Fruit fly (Drosophila melanogaster): Measurements from ENCODE around the gene RhoL.

Gene RhoL

DNA sequence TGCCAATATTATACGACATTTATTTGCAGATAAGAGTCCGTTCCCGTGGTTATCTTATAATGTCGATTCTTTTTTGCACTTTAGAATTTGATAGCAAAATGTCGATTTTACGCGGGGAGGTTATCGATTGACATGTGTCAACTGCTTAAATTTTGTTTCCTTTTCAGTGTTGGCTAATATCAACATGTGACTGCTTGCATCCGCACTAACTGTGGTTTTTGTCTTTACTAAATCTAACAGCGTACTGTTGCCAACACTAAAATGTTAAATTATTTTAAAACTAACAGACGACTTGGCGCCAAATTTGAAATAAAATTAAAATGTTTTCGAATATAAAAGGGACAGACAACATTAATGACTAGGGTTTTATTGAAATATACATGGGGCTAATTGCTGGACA, 5.6 kb downstream of the RhoL start (continued):
- peak; percentile 89 for TF ChIP-seq Side (GFP tag; optimal IDR thresholded peaks at IDR 0.05)
- no peak for TF ChIP-seq GATAe (GFP tag; conservative IDR thresholded peaks at IDR 0.05)
- peak; percentile 95 for TF ChIP-seq B-H2 (GFP tag; optimal IDR thresholded peaks at IDR 0.05)
- TF ChIP-seq unpg (GFP tag; optimal IDR thresholded peaks at IDR 0.05): peak; percentile 62
- TF ChIP-seq caup (GFP tag; optimal IDR thresholded peaks at IDR 0.05; ENCODE audit: severe bottlenecking): peak; percentile 74
- peak; percentile 29 for TF ChIP-seq bigmax (GFP tag; optimal IDR thresholded peaks at IDR 0.05)
- TF ChIP-seq Optix (GFP tag; IDR thresholded peaks at IDR 0.05): no peak
- TF ChIP-seq insv (GFP tag; optimal IDR thresholded peaks at IDR 0.05): peak in 1 of 2 experiments; percentile 70
- TF ChIP-seq Atf6 (GFP tag; IDR thresholded peaks at IDR 0.05): 0 out of 2 replicates have a peak, but pooled peaks have one; percentile 30
- TF ChIP-seq twi (tag; optimal IDR thresholded peaks at IDR 0.05): peak; percentile 76
- peak; percentile 74 for TF ChIP-seq CG9215 (GFP tag; IDR thresholded peaks at IDR 0.05)
- peak; percentile 81 for TF ChIP-seq maf-S (GFP tag; optimal IDR thresholded peaks at IDR 0.05)
- peak; percentile 83 for TF ChIP-seq CG12659 (GFP tag; optimal IDR thresholded peaks at IDR 0.05)
- TF ChIP-seq btn (GFP tag; optimal IDR thresholded peaks at IDR 0.05): no peak
- TF ChIP-seq CG2199 (GFP tag; IDR thresholded peaks at IDR 0.05): no peak
- no peak for TF ChIP-seq Trl (optimal IDR thresholded peaks at IDR 0.05)
- TF ChIP-seq Trl (GFP tag; optimal IDR thresholded peaks at IDR 0.05): peak; percentile 92
- TF ChIP-seq gem (tag; optimal IDR thresholded peaks at IDR 0.05): peak; percentile 58
- TF ChIP-seq ap (GFP tag; IDR thresholded peaks at IDR 0.05): no peak
- TF ChIP-seq jumu (GFP tag; optimal IDR thresholded peaks at IDR 0.05): peak; percentile 81
- peak; percentile 30; the same call in 1 of the 3 replicates for TF ChIP-seq croc (GFP tag; conservative IDR thresholded peaks at IDR 0.05)
- peak; percentile 80 for TF ChIP-seq CG17829 (tag; optimal IDR thresholded peaks at IDR 0.05)
- TF ChIP-seq stc (GFP tag; IDR thresholded peaks at IDR 0.05): no peak
- peak; percentile 42 for TF ChIP-seq cwo (GFP tag; optimal IDR thresholded peaks at IDR 0.05)
- no peak for TF ChIP-seq fd96Cb (tag; optimal IDR thresholded peaks at IDR 0.05)
- no peak for TF ChIP-seq br (optimal IDR thresholded peaks at IDR 0.05)
- no peak; the same call in 2 of the 3 replicates for TF ChIP-seq zen2 (GFP tag; IDR thresholded peaks at IDR 0.05; ENCODE audit: partially characterized antibody)
- TF ChIP-seq crc (GFP tag; optimal IDR thresholded peaks at IDR 0.05): peak; percentile 68
- TF ChIP-seq sim (GFP tag; IDR thresholded peaks at IDR 0.05): no peak
- TF ChIP-seq pan (optimal IDR thresholded peaks at IDR 0.05): no peak
- peak in 1 of 2 experiments; percentile 42 for TF ChIP-seq pan (GFP tag; optimal IDR thresholded peaks at IDR 0.05 in 1 of 2, IDR thresholded peaks at IDR 0.05 in 1 of 2)
- peak; percentile 81 for TF ChIP-seq ERR (GFP tag; optimal IDR thresholded peaks at IDR 0.05)
- TF ChIP-seq CG16815 (GFP tag; optimal IDR thresholded peaks at IDR 0.05): peak; percentile 55
- peak; percentile 78 for TF ChIP-seq nmo (GFP tag; optimal IDR thresholded peaks at IDR 0.05)
- peak; percentile 13 for TF ChIP-seq Hey (tag; optimal IDR thresholded peaks at IDR 0.05)
- peak; percentile 58 for TF ChIP-seq CG11398 (GFP tag; optimal IDR thresholded peaks at IDR 0.05)
- no peak for TF ChIP-seq C15 (GFP tag; IDR thresholded peaks at IDR 0.05)
- peak; percentile 51 for TF ChIP-seq emc (GFP tag; optimal IDR thresholded peaks at IDR 0.05)
- TF ChIP-seq CG4424 (GFP tag; optimal IDR thresholded peaks at IDR 0.05): peak; percentile 47
- peak; percentile 38 for TF ChIP-seq CG18262 (tag; optimal IDR thresholded peaks at IDR 0.05)
- TF ChIP-seq CG2678 (tag; optimal IDR thresholded peaks at IDR 0.05): peak; percentile 70
- TF ChIP-seq CG34422 (GFP tag; IDR thresholded peaks at IDR 0.05): 0 out of 3 replicates have a peak, but pooled peaks have one; percentile 8
- TF ChIP-seq CG7987 (GFP tag; optimal IDR thresholded peaks at IDR 0.05): peak; percentile 59
- TF ChIP-seq Antp (GFP tag; optimal IDR thresholded peaks at IDR 0.05): peak; percentile 83
- TF ChIP-seq CoRest (tag; optimal IDR thresholded peaks at IDR 0.05): peak; percentile 79
- TF ChIP-seq Tbp (GFP tag; optimal IDR thresholded peaks at IDR 0.05): no peak
- TF ChIP-seq CG3281 (GFP tag; optimal IDR thresholded peaks at IDR 0.05): peak; percentile 13
- TF ChIP-seq CG9609 (GFP tag; optimal IDR thresholded peaks at IDR 0.05): peak; percentile 77
- TF ChIP-seq CG8944 (GFP tag; optimal IDR thresholded peaks at IDR 0.05): peak; percentile 80
- TF ChIP-seq CG30020 (tag; optimal IDR thresholded peaks at IDR 0.05): peak; percentile 2
- no peak for TF ChIP-seq CG8478 (optimal IDR thresholded peaks at IDR 0.05)
- TF ChIP-seq prd (optimal IDR thresholded peaks at IDR 0.05): no peak
- TF ChIP-seq prd (GFP tag; IDR thresholded peaks at IDR 0.05): peak; percentile 49; the same call in 1 of the 3 replicates
